1 worm cellular context compared by ENCODE assay signal in genomic region chrX:13350804-13351747, ce11.
TF ChIP-seq lines count a peak whose summit lies in the region.

Gene mxl-3 (minus strand): TSS chrX:13350804.

TF ChIP-seq in whole organism, L4 larva, 104 proteins besides CTCF, POLR2A, EP300 and RAD21 (continued from another document):
- TF ChIP-seq spr-3 (GFP tag; optimal IDR thresholded peaks at IDR 0.05; lab: Kevin White, UChicago) (no peak), R02D3.7 (tag; optimal IDR thresholded peaks at IDR 0.05; lab: Kevin White, UChicago) (no peak), daf-8 (GFP tag; IDR thresholded peaks at IDR 0.05; lab: Robert Waterston, UW) (no peak)
